Fruit fly (Drosophila melanogaster) whole organism, prepupa: Measurements from ENCODE around the gene CG32806.

ENCODE experiments used
- CG10669 ChIP-seq: fragments of 200-800 bp; sonication (Bioruptor generic); optimal IDR thresholded peaks from 3 replicates; lab custom pipeline; 2018; ENCODE audit warnings: missing biosample characterization, mild to moderate bottlenecking, missing genetic modification characterization, moderate library complexity
- CG11762 ChIP-seq: fragments of 200-800 bp; sonication (Bioruptor generic); optimal IDR thresholded peaks from 3 replicates; lab custom pipeline; 2016; ENCODE audit warnings: missing biosample characterization, missing genetic modification characterization; ENCODE audit not compliant: insufficient read depth
- CG15336 ChIP-seq: fragments of 200-800 bp; sonication (Bioruptor generic); IDR thresholded peaks from 2 replicates; pipeline ENCODE4 v1.3.6; 2022; ENCODE audit warnings: missing biosample characterization, missing genetic modification characterization
- CG1621 ChIP-seq: fragments of 200-800 bp; sonication (Bioruptor generic); optimal IDR thresholded peaks from 3 replicates; lab custom pipeline; 2018; ENCODE audit warnings: missing biosample characterization, mild to moderate bottlenecking, missing genetic modification characterization
- CG3032 ChIP-seq: fragments of 200-800 bp; optimal IDR thresholded peaks from 2 replicates; lab custom pipeline; 2019; ENCODE audit warnings: missing biosample characterization, mild to moderate bottlenecking, missing genetic modification characterization, moderate library complexity
- CG31627 ChIP-seq: fragments of 200-800 bp; sonication (Bioruptor generic); optimal IDR thresholded peaks from 3 replicates; lab custom pipeline; 2016; ENCODE audit warnings: missing biosample characterization, missing genetic modification characterization
- CG32006 ChIP-seq: fragments of 200-800 bp; sonication (Bioruptor generic); optimal IDR thresholded peaks from 3 replicates; lab custom pipeline; 2017; ENCODE audit warnings: missing biosample characterization, mild to moderate bottlenecking, missing genetic modification characterization
- CG3919 ChIP-seq: fragments of 200-800 bp; sonication (Bioruptor generic); optimal IDR thresholded peaks from 3 replicates; lab custom pipeline; 2016; ENCODE audit warnings: missing biosample characterization, missing genetic modification characterization
- CG6163 ChIP-seq: fragments of 200-800 bp; sonication (Bioruptor generic); IDR thresholded peaks from 3 replicates; pipeline ENCODE4 v1.3.6; 2022; ENCODE audit warnings: missing biosample characterization, missing genetic modification characterization
- CG6792 ChIP-seq: fragments of 200-800 bp; sonication (Bioruptor generic); optimal IDR thresholded peaks from 3 replicates; lab custom pipeline; 2016; ENCODE audit warnings: missing biosample characterization, missing genetic modification characterization
- CG6808 ChIP-seq: fragments of 200-800 bp; sonication (Bioruptor generic); optimal IDR thresholded peaks from 3 replicates; lab custom pipeline; 2017; ENCODE audit warnings: missing biosample characterization, missing genetic modification characterization, mild to moderate bottlenecking, moderate library complexity, missing genetic modification reagents
- CG6854 ChIP-seq: fragments of 200-800 bp; sonication (Bioruptor generic); optimal IDR thresholded peaks from 2 replicates; lab custom pipeline; 2017; ENCODE audit warnings: missing biosample characterization, mild to moderate bottlenecking, missing genetic modification characterization
- CG7368 ChIP-seq: fragments of 200-800 bp; sonication (Bioruptor generic); optimal IDR thresholded peaks from 3 replicates; lab custom pipeline; 2016; ENCODE audit warnings: missing biosample characterization, missing genetic modification characterization
- CG8119 ChIP-seq: fragments of 200-800 bp; sonication (Bioruptor generic); IDR thresholded peaks from 3 replicates; pipeline ENCODE4 v1.3.6; 2022; ENCODE audit warnings: missing biosample characterization, missing genetic modification characterization
- CG8319 ChIP-seq: fragments of 200-800 bp; sonication (Bioruptor generic); optimal IDR thresholded peaks from 3 replicates; lab custom pipeline; 2016; ENCODE audit warnings: missing biosample characterization, missing genetic modification characterization
- CG8632 ChIP-seq: fragments of 200-800 bp; sonication (Bioruptor generic); optimal IDR thresholded peaks from 3 replicates; lab custom pipeline; 2016; ENCODE audit warnings: missing biosample characterization, missing genetic modification characterization
- CG9139 ChIP-seq: fragments of 200-800 bp; sonication (Bioruptor generic); optimal IDR thresholded peaks from 3 replicates; lab custom pipeline; 2017; ENCODE audit warnings: missing biosample characterization, mild to moderate bottlenecking, missing genetic modification characterization
- Eip78C ChIP-seq: fragments of 200-800 bp; sonication (Bioruptor generic); peaks from one replicate; lab custom pipeline; 2016; ENCODE audit warnings: missing biosample characterization, missing genetic modification characterization
- Eip93F ChIP-seq: fragments of 200-800 bp; sonication (Bioruptor generic); optimal IDR thresholded peaks from 2 replicates; lab custom pipeline; 2016; ENCODE audit warnings: missing biosample characterization, mild to moderate bottlenecking, missing genetic modification characterization
- Ets21C ChIP-seq: fragments of 200-800 bp; sonication (Bioruptor generic); optimal IDR thresholded peaks from 3 replicates; lab custom pipeline; 2016; ENCODE audit warnings: missing biosample characterization, missing genetic modification characterization
- Ets96B ChIP-seq: fragments of 200-800 bp; optimal IDR thresholded peaks from 2 replicates; lab custom pipeline; 2019; ENCODE audit warnings: missing biosample characterization, mild to moderate bottlenecking, missing genetic modification characterization, moderate library complexity
- Hr4 ChIP-seq: fragments of 200-800 bp; sonication (Bioruptor generic); optimal IDR thresholded peaks from 3 replicates; lab custom pipeline; 2016; ENCODE audit warnings: missing biosample characterization, missing genetic modification characterization
- Lpt ChIP-seq: fragments of 200-800 bp; sonication (Bioruptor generic); optimal IDR thresholded peaks from 3 replicates; lab custom pipeline; 2016; ENCODE audit warnings: missing biosample characterization, missing genetic modification characterization
- Met ChIP-seq: fragments of 200-800 bp; sonication (Bioruptor generic); optimal IDR thresholded peaks from 3 replicates; lab custom pipeline; 2016; ENCODE audit warnings: missing biosample characterization, missing genetic modification characterization
- Smox ChIP-seq: fragments of 200-800 bp; sonication (Bioruptor generic); optimal IDR thresholded peaks from 3 replicates; lab custom pipeline; 2016; ENCODE audit warnings: missing biosample characterization, missing genetic modification characterization
- achi ChIP-seq: fragments of 200-800 bp; sonication (Bioruptor generic); optimal IDR thresholded peaks from 3 replicates; lab custom pipeline; 2016; ENCODE audit warnings: missing biosample characterization, missing genetic modification characterization
- cyc ChIP-seq: fragments of 200-800 bp; sonication (Bioruptor generic); optimal IDR thresholded peaks from 3 replicates; lab custom pipeline; 2016; ENCODE audit warnings: missing biosample characterization, missing genetic modification characterization
- dsx ChIP-seq: fragments of 200-800 bp; optimal IDR thresholded peaks from 3 replicates; lab custom pipeline; 2019; ENCODE audit warnings: missing biosample characterization, mild to moderate bottlenecking, missing genetic modification characterization, moderate library complexity; ENCODE audit not compliant: poor library complexity, severe bottlenecking
- eg ChIP-seq: fragments of 200-800 bp; sonication (Bioruptor generic); IDR thresholded peaks from 3 replicates; pipeline ENCODE4 v1.3.6; 2022; ENCODE audit warnings: missing biosample characterization, missing genetic modification characterization
- fkh ChIP-seq: fragments of 200-800 bp; sonication (Bioruptor generic); optimal IDR thresholded peaks from 3 replicates; lab custom pipeline; 2017; ENCODE audit warnings: missing biosample characterization, mild to moderate bottlenecking, missing genetic modification characterization, moderate library complexity
- lz ChIP-seq: fragments of 200-800 bp; sonication (Bioruptor generic); optimal IDR thresholded peaks from 3 replicates; lab custom pipeline; 2016; ENCODE audit warnings: missing biosample characterization, missing genetic modification characterization
- net ChIP-seq: fragments of 200-800 bp; sonication (Bioruptor generic); optimal IDR thresholded peaks from 3 replicates; lab custom pipeline; 2016; ENCODE audit warnings: missing biosample characterization, missing genetic modification characterization
- salr ChIP-seq, 2 experiments: fragments of 200-800 bp; sonication (Bioruptor generic); optimal IDR thresholded peaks; 3 replicates each; lab custom pipeline; 2016 to 2018; ENCODE audit warnings: missing biosample characterization in 2 of 2, missing genetic modification characterization in 2 of 2, mild to moderate bottlenecking in 1 of 2
- topi ChIP-seq: fragments of 200-800 bp; sonication (Bioruptor generic); optimal IDR thresholded peaks from 3 replicates; lab custom pipeline; 2016; ENCODE audit warnings: missing biosample characterization, missing genetic modification characterization
- vri ChIP-seq: fragments of 200-800 bp; sonication (Bioruptor generic); optimal IDR thresholded peaks from 3 replicates; lab custom pipeline; 2016; ENCODE audit warnings: missing biosample characterization, mild to moderate bottlenecking, missing genetic modification characterization

CG32806 gene

dm6 chrX:1789266-1789665 lies at the start of gene CG32806:
Gene CG32806 (plus strand): TSS chrX:1789566.
- TF ChIP-seq CG10669 (GFP tag; lab: Kevin White, UChicago) (no peak), CG8119 (no peak), CG8319 (GFP tag; lab: Kevin White, UChicago) (no peak), CG6792 (GFP tag; lab: Kevin White, UChicago) (no peak), CG15336 (no peak), CG6163 (no peak), CG1621 (tag; lab: Kevin White, UChicago) (no peak), Smox (GFP tag; lab: Kevin White, UChicago) (no peak)

dm6 chrX:1753938-1754566 lies 35.3 kb upstream of the CG32806 start, which contains the start of gene Scgdelta:
Gene Scgdelta (minus strand): TSS chrX:1754065.
- TF ChIP-seq CG8632 (GFP tag; lab: Kevin White, UChicago): no peak
- TF ChIP-seq Lpt (GFP tag; lab: Kevin White, UChicago): no peak
- no peak for TF ChIP-seq CG7368
- TF ChIP-seq dsx (GFP tag; lab: Kevin White, UChicago): no peak
- TF ChIP-seq achi: no peak
- TF ChIP-seq Ets21C (GFP tag; lab: Kevin White, UChicago): no peak
- no peak for TF ChIP-seq CG3919 (GFP tag; lab: Kevin White, UChicago)
- TF ChIP-seq topi: no peak
- no peak for TF ChIP-seq CG6808 (GFP tag; lab: Kevin White, UChicago)
- TF ChIP-seq CG6854 (GFP tag; lab: Kevin White, UChicago): no peak
- no peak for TF ChIP-seq CG15336
- no peak for TF ChIP-seq Ets96B (tag; lab: Kevin White, UChicago)
- no peak for TF ChIP-seq CG10669 (GFP tag; lab: Kevin White, UChicago)

dm6 chrX:1772626-1773025 lies 16.7 kb upstream of the CG32806 start:
- TF ChIP-seq Lpt (GFP tag; lab: Kevin White, UChicago) (no peak), fkh (peak; percentile 2), lz (GFP tag; lab: Kevin White, UChicago) (no peak), net (GFP tag; lab: Kevin White, UChicago) (no peak)

- peak; percentile 5 for TF ChIP-seq Hr4 (GFP tag; lab: Kevin White, UChicago)
- TF ChIP-seq Eip93F (GFP tag; lab: Kevin White, UChicago): no peak
- no peak for TF ChIP-seq salr (GFP tag; optimal IDR thresholded peaks at IDR 0.05; lab: Kevin White, UChicago)
- peak; percentile 7 for TF ChIP-seq CG31627
- no peak for TF ChIP-seq net (GFP tag; lab: Kevin White, UChicago)
- TF ChIP-seq topi: peak; percentile 20
- no peak for TF ChIP-seq CG3919 (GFP tag; lab: Kevin White, UChicago)
- TF ChIP-seq Met: peak; percentile 47
- TF ChIP-seq Eip78C (GFP tag; lab: Kevin White, UChicago): peak; percentile 77
- no peak for TF ChIP-seq CG15336
- no peak for TF ChIP-seq CG1621 (tag; lab: Kevin White, UChicago)
- TF ChIP-seq Smox (GFP tag; lab: Kevin White, UChicago): peak; percentile 12
- no peak for TF ChIP-seq vri (GFP tag; lab: Kevin White, UChicago)
- TF ChIP-seq CG6808 (GFP tag; lab: Kevin White, UChicago): no peak
- TF ChIP-seq fkh: peak; percentile 87
- TF ChIP-seq CG3032 (tag; lab: Kevin White, UChicago): peak; percentile 3
- no peak for TF ChIP-seq Lpt (GFP tag; lab: Kevin White, UChicago)
- TF ChIP-seq CG32006 (GFP tag; lab: Kevin White, UChicago): no peak
- no peak for TF ChIP-seq CG9139 (GFP tag; lab: Kevin White, UChicago)
- TF ChIP-seq cyc (GFP tag; lab: Kevin White, UChicago): peak; percentile 47
- TF ChIP-seq eg: no peak
- TF ChIP-seq CG11762 (GFP tag; lab: Kevin White, UChicago): no peak
- TF ChIP-seq Ets21C (GFP tag; lab: Kevin White, UChicago): peak; percentile 4
These were observed 15.6 kb upstream of the CG32806 start, which contains the start of the genes prage and Adar for dm6 chrX:1773532-1774346. Gene prage (plus strand): TSS chrX:1773719. Gene Adar (plus strand): TSS chrX:1773725.
